Worm (Caenorhabditis elegans) whole organism, L1 larva: ENCODE data around the gene pat-6.

Source experiments
- C04F5.9 ChIP-seq: sonication (generic microtip); optimal IDR thresholded peaks from 2 replicates; lab custom pipeline; 2016; ENCODE audit warnings: missing genetic modification characterization, missing compliant biosample characterization
- C16A3.4 ChIP-seq: fragments of 150-350 bp; optimal IDR thresholded peaks from 2 replicates; lab custom pipeline; 2014; ENCODE audit warnings: missing biosample characterization, missing genetic modification characterization
- aly-2 ChIP-seq: fragments of 150-350 bp; optimal IDR thresholded peaks from 2 replicates; lab custom pipeline; 2014; ENCODE audit warnings: missing biosample characterization, missing genetic modification characterization
- blmp-1 ChIP-seq: fragments of 150-350 bp; optimal IDR thresholded peaks from 2 replicates; lab custom pipeline; 2014; ENCODE audit warnings: missing biosample characterization, missing genetic modification characterization
- ceh-88 ChIP-seq: fragments of 200-800 bp; sonication (Bioruptor generic); IDR thresholded peaks from 2 replicates; pipeline ENCODE4 v1.3.6; 2022; ENCODE audit warnings: missing genetic modification characterization, missing compliant biosample characterization
- ceh-90 ChIP-seq: sonication (generic microtip); optimal IDR thresholded peaks from 2 replicates; lab custom pipeline; 2016; ENCODE audit warnings: missing genetic modification characterization, missing compliant biosample characterization
- dpl-1 ChIP-seq, 3 experiments: fragments of 150-350 bp in 2 of 3; sonication (generic microtip) in 1 of 3; optimal IDR thresholded peaks; 2 replicates each; lab custom pipeline; 2014 to 2017; ENCODE audit warnings: missing biosample characterization in 3 of 3, missing genetic modification characterization in 3 of 3, missing genetic modification reagents in 3 of 3
- dsc-1 ChIP-seq: sonication (generic microtip); optimal IDR thresholded peaks from 2 replicates; lab custom pipeline; 2016; ENCODE audit warnings: mild to moderate bottlenecking, missing genetic modification characterization, missing compliant biosample characterization
- efl-1 ChIP-seq, 4 experiments: fragments of 150-350 bp; optimal IDR thresholded peaks in 3 of 4; peaks in 1 of 4; 1 replicate in 1 of 4; 2 replicates in 3 of 4; lab custom pipeline; 2014; ENCODE audit warnings: missing biosample characterization in 2 of 4, missing genetic modification characterization in 2 of 4, missing genetic modification reagents in 2 of 4
- efl-3 ChIP-seq: fragments of 200-800 bp; sonication (Bioruptor generic); optimal IDR thresholded peaks from 2 replicates; lab custom pipeline; 2018; ENCODE audit warnings: mild to moderate bottlenecking, missing genetic modification characterization, missing compliant biosample characterization
- egl-13 ChIP-seq: sonication (generic microtip); optimal IDR thresholded peaks from 2 replicates; lab custom pipeline; 2016; ENCODE audit warnings: missing genotype, missing genetic modification reagents, missing genetic modification characterization, missing compliant biosample characterization
- fkh-4 ChIP-seq: sonication (generic microtip); optimal IDR thresholded peaks from 2 replicates; lab custom pipeline; 2016; ENCODE audit warnings: missing compliant biosample characterization, missing genetic modification characterization, borderline replicate concordance
- fkh-8 ChIP-seq: sonication (generic microtip); optimal IDR thresholded peaks from 2 replicates; lab custom pipeline; 2016; ENCODE audit warnings: mild to moderate bottlenecking, missing genetic modification characterization, missing compliant biosample characterization
- fos-1 ChIP-seq: fragments of 150-350 bp; optimal IDR thresholded peaks from 2 replicates; lab custom pipeline; 2014; ENCODE audit warnings: missing biosample characterization, missing genetic modification characterization
- grh-1 ChIP-seq: fragments of 200-800 bp; sonication (Bioruptor generic); IDR thresholded peaks from 2 replicates; pipeline ENCODE4 v1.3.6; 2022; ENCODE audit warnings: missing genetic modification reagents, missing genetic modification characterization, missing compliant biosample characterization
- hlh-17 ChIP-seq: fragments of 200-800 bp; sonication (Bioruptor generic); optimal IDR thresholded peaks from 2 replicates; lab custom pipeline; 2018; ENCODE audit warnings: missing genetic modification characterization, mild to moderate bottlenecking, missing compliant biosample characterization, moderate library complexity, borderline replicate concordance
- hlh-4 ChIP-seq: sonication (generic microtip); optimal IDR thresholded peaks from 2 replicates; lab custom pipeline; 2016; ENCODE audit warnings: mild to moderate bottlenecking, missing genetic modification characterization, missing compliant biosample characterization
- hpl-2 ChIP-seq: fragments of 150-350 bp; optimal IDR thresholded peaks from 2 replicates; lab custom pipeline; 2014; ENCODE audit warnings: missing biosample characterization, missing genetic modification reagents, missing genetic modification characterization
- irx-1 ChIP-seq: sonication (generic microtip); optimal IDR thresholded peaks from 2 replicates; lab custom pipeline; 2016; ENCODE audit warnings: missing genetic modification characterization, missing compliant biosample characterization
- lin-13 ChIP-seq: fragments of 150-350 bp; optimal IDR thresholded peaks from 2 replicates; lab custom pipeline; 2014; ENCODE audit warnings: missing biosample characterization, missing genetic modification reagents, missing genetic modification characterization
- lin-14 ChIP-seq: fragments of 200-800 bp; sonication (Bioruptor generic); optimal IDR thresholded peaks from 2 replicates; lab custom pipeline; 2018; ENCODE audit warnings: mild to moderate bottlenecking, missing genetic modification characterization, moderate library complexity, missing compliant biosample characterization
- lin-15B ChIP-seq: fragments of 150-350 bp; sonication (generic microtip); optimal IDR thresholded peaks from 3 replicates; lab custom pipeline; 2014; ENCODE audit warnings: missing biosample characterization, missing genetic modification characterization
- lin-35 ChIP-seq, 2 experiments: fragments of 150-350 bp; optimal IDR thresholded peaks; 2 replicates each; lab custom pipeline; 2014; ENCODE audit warnings: missing biosample characterization in 2 of 2, missing genetic modification characterization in 2 of 2, missing genetic modification reagents in 2 of 2
- lir-3 ChIP-seq: sonication (generic microtip); optimal IDR thresholded peaks from 2 replicates; lab custom pipeline; 2016; ENCODE audit warnings: mild to moderate bottlenecking, missing genetic modification characterization, moderate library complexity, missing compliant biosample characterization; ENCODE audit not compliant: poor library complexity
- lsy-2 ChIP-seq, 2 experiments: fragments of 150-350 bp; optimal IDR thresholded peaks; 2 replicates each; lab custom pipeline; 2014; ENCODE audit warnings: missing biosample characterization in 2 of 2, missing genetic modification characterization in 2 of 2
- nhr-11 ChIP-seq: fragments of 150-350 bp; optimal IDR thresholded peaks from 2 replicates; lab custom pipeline; 2014; ENCODE audit warnings: missing biosample characterization, missing genetic modification characterization
- nhr-12 ChIP-seq: sonication (generic microtip); optimal IDR thresholded peaks from 2 replicates; lab custom pipeline; 2017; ENCODE audit warnings: missing biosample characterization, missing genetic modification characterization
- nhr-19 ChIP-seq: fragments of 200-800 bp; sonication (Bioruptor generic); conservative IDR thresholded peaks from 2 replicates; pipeline ENCODE4 v1.3.6; 2022; ENCODE audit warnings: missing genetic modification characterization, missing compliant biosample characterization
- nhr-20 ChIP-seq: sonication (generic microtip); optimal IDR thresholded peaks from 2 replicates; lab custom pipeline; 2016; ENCODE audit warnings: mild to moderate bottlenecking, missing genetic modification characterization, missing compliant biosample characterization
- nhr-237 ChIP-seq: fragments of 150-350 bp; optimal IDR thresholded peaks from 2 replicates; lab custom pipeline; 2014; ENCODE audit warnings: missing biosample characterization, missing genetic modification characterization
- nhr-47 ChIP-seq: sonication (generic microtip); optimal IDR thresholded peaks from 2 replicates; lab custom pipeline; 2016; ENCODE audit warnings: mild to moderate bottlenecking, missing genetic modification characterization, moderate library complexity, missing compliant biosample characterization
- nhr-71 ChIP-seq: sonication (generic microtip); optimal IDR thresholded peaks from 2 replicates; lab custom pipeline; 2016; ENCODE audit warnings: mild to moderate bottlenecking, missing genetic modification characterization, moderate library complexity, missing compliant biosample characterization
- nhr-77 ChIP-seq: fragments of 150-350 bp; optimal IDR thresholded peaks from 2 replicates; lab custom pipeline; 2014; ENCODE audit warnings: missing biosample characterization, missing genetic modification characterization
- nhr-85 ChIP-seq: sonication (generic microtip); peaks from one replicate; lab custom pipeline; 2016; ENCODE audit warnings: missing genetic modification characterization, inconsistent platforms, missing compliant biosample characterization
- nhr-90 ChIP-seq: sonication (generic microtip); optimal IDR thresholded peaks from 2 replicates; lab custom pipeline; 2016; ENCODE audit warnings: mild to moderate bottlenecking, missing genetic modification characterization, missing compliant biosample characterization; ENCODE audit not compliant: poor library complexity
- pqm-1 ChIP-seq: sonication (generic microtip); optimal IDR thresholded peaks from 3 replicates; lab custom pipeline; 2017; ENCODE audit warnings: missing biosample characterization, missing genetic modification characterization
- rnt-1 ChIP-seq: sonication (generic microtip); optimal IDR thresholded peaks from 2 replicates; lab custom pipeline; 2016; ENCODE audit warnings: mild to moderate bottlenecking, missing genetic modification characterization, moderate library complexity, missing compliant biosample characterization
- skn-1 ChIP-seq: fragments of 150-350 bp; optimal IDR thresholded peaks from 2 replicates; lab custom pipeline; 2014; ENCODE audit warnings: missing biosample characterization, missing genetic modification characterization
- snu-23 ChIP-seq: sonication (generic microtip); optimal IDR thresholded peaks from 2 replicates; lab custom pipeline; 2016; ENCODE audit warnings: missing genetic modification characterization, missing compliant biosample characterization
- sox-4 ChIP-seq: sonication (generic microtip); optimal IDR thresholded peaks from 2 replicates; lab custom pipeline; 2016; ENCODE audit warnings: missing genetic modification characterization, missing compliant biosample characterization
- swsn-7 ChIP-seq: sonication (generic microtip); optimal IDR thresholded peaks from 2 replicates; lab custom pipeline; 2016; ENCODE audit warnings: missing genetic modification characterization, missing compliant biosample characterization
- tbx-2 ChIP-seq: sonication (generic microtip); optimal IDR thresholded peaks from 2 replicates; lab custom pipeline; 2016; ENCODE audit warnings: missing genetic modification characterization, missing compliant biosample characterization
- tlp-1 ChIP-seq: fragments of 150-350 bp; optimal IDR thresholded peaks from 2 replicates; lab custom pipeline; 2014; ENCODE audit warnings: missing biosample characterization, missing genetic modification characterization
- unc-86 ChIP-seq: sonication (generic microtip); optimal IDR thresholded peaks from 2 replicates; lab custom pipeline; 2016; ENCODE audit warnings: missing genetic modification characterization, missing compliant biosample characterization
- unc-98 ChIP-seq: fragments of 200-800 bp; sonication (Bioruptor generic); IDR thresholded peaks from 2 replicates; pipeline ENCODE4 v1.3.6; 2022; ENCODE audit warnings: missing genetic modification characterization, missing compliant biosample characterization
- xbp-1 ChIP-seq: sonication (generic microtip); optimal IDR thresholded peaks from 2 replicates; lab custom pipeline; 2016; ENCODE audit warnings: missing genetic modification characterization, missing compliant biosample characterization
- zip-4 ChIP-seq: fragments of 200-800 bp; sonication (Bioruptor generic); optimal IDR thresholded peaks from 2 replicates; lab custom pipeline; 2018; ENCODE audit warnings: mild to moderate bottlenecking, missing genetic modification characterization, moderate library complexity, missing compliant biosample characterization
- ztf-11 ChIP-seq, 2 experiments: sonication (generic microtip); optimal IDR thresholded peaks; 2 replicates each; lab custom pipeline; 2016 to 2017; ENCODE audit warnings: missing genetic modification characterization in 2 of 2, missing biosample characterization in 1 of 2, missing compliant biosample characterization in 1 of 2
- ztf-4 ChIP-seq: fragments of 150-350 bp; optimal IDR thresholded peaks from 2 replicates; lab custom pipeline; 2014; ENCODE audit warnings: missing biosample characterization, missing genetic modification characterization

pat-6 gene

DNA sequence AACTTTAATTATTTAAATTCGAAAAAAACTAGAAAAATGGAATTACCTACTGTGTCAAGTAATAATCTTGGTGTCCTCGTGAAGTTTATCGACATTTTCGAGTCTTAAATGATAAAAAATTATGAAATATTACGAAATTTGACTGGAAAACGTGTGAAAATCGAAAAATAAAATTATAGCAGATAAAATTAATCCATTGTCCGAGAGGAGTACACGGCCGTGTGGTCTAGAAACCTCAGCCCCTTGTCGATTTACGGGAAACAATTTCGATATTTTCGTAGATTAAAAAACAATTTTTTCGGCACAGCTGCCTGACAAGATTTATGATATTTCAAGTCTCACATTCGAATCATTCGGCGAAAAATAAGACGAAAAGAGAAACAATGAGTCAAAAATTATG, 6.9 kb downstream of the pat-6 start, which contains the start of gene R02D3.8:
Gene R02D3.8, minus strand, starts transcription at position 109 of the 400 bp plus-strand sequence.
- TF ChIP-seq pqm-1 (no peak), rnt-1 (tag; lab: Kevin White, UChicago) (peak; percentile 89), egl-13 (tag; lab: Kevin White, UChicago) (peak; percentile 25), tlp-1 (tag; lab: Kevin White, UChicago) (no peak), lir-3 (peak; percentile 72), dsc-1 (peak; percentile 48), nhr-71 (peak; percentile 70), ceh-90 (peak; percentile 75), efl-1 (optimal IDR thresholded peaks at IDR 0.05; lab: Kevin White, UChicago) (peak; percentile 45 to 65), efl-1 (GFP tag; optimal IDR thresholded peaks at IDR 0.05 in 1 of 2; lab: Kevin White, UChicago) (peak; percentile 64 to 95), lin-14 (GFP tag; lab: Kevin White, UChicago) (peak; percentile 29), nhr-11 (no peak), skn-1 (tag; lab: Kevin White, UChicago) (no peak), nhr-85 (tag; lab: Kevin White, UChicago) (peak; percentile 47), nhr-47 (tag; lab: Kevin White, UChicago) (peak; percentile 64), blmp-1 (tag; lab: Kevin White, UChicago) (no peak), grh-1 (no peak), fos-1 (tag; lab: Kevin White, UChicago) (no peak), hpl-2 (GFP tag; lab: Kevin White, UChicago) (no peak), irx-1 (tag; lab: Kevin White, UChicago) (peak; percentile 27), hlh-4 (tag; lab: Kevin White, UChicago) (no peak), efl-3 (GFP tag; lab: Kevin White, UChicago) (no peak), nhr-12 (no peak), lsy-2 (tag; optimal IDR thresholded peaks at IDR 0.05; lab: Kevin White, UChicago) (peak; percentile 35 to 66), xbp-1 (tag; lab: Kevin White, UChicago) (peak; percentile 42), swsn-7 (tag; lab: Kevin White, UChicago) (peak; percentile 31), hlh-17 (no peak), nhr-20 (peak; percentile 40), fkh-4 (peak; percentile 11), sox-4 (tag; lab: Kevin White, UChicago) (no peak), ceh-88 (GFP tag; lab: Robert Waterston, UW) (no peak), snu-23 (GFP tag; lab: Kevin White, UChicago) (peak; percentile 62), lin-15B (tag; lab: Kevin White, UChicago) (peak; percentile 4), dpl-1 (GFP tag; optimal IDR thresholded peaks at IDR 0.05; lab: Kevin White, UChicago) (peak; percentile 48 to 67 (median 55)), ztf-4 (tag; lab: Kevin White, UChicago) (no peak), aly-2 (tag; lab: Kevin White, UChicago) (no peak), lin-13 (GFP tag; lab: Kevin White, UChicago) (peak; percentile 31), lin-35 (GFP tag; optimal IDR thresholded peaks at IDR 0.05; lab: Kevin White, UChicago) (peak; percentile 50 to 59), C04F5.9 (tag; lab: Kevin White, UChicago) (no peak), unc-98 (GFP tag; lab: Robert Waterston, UW) (no peak), ztf-11 (tag; optimal IDR thresholded peaks at IDR 0.05; lab: Kevin White, UChicago) (peak in 1 of 2 experiments; percentile 46), nhr-237 (tag; lab: Kevin White, UChicago) (no peak), tbx-2 (tag; lab: Kevin White, UChicago) (peak; percentile 21), nhr-77 (tag; lab: Kevin White, UChicago) (no peak), fkh-8 (peak; percentile 12), nhr-19 (no peak), unc-86 (tag; lab: Kevin White, UChicago) (no peak), C16A3.4 (tag; lab: Kevin White, UChicago) (peak; percentile 35), nhr-90 (tag; lab: Kevin White, UChicago) (peak; percentile 61), zip-4 (GFP tag; lab: Kevin White, UChicago) (no peak)
- TF ChIP-seq, all 84 proteins: peak for 26
